Worm (Caenorhabditis elegans) whole organism, L4/young adult: Measurements from ENCODE around the gene Y45F3A.8.

Source experiments
- W03F9.2 ChIP-seq: fragments of 150-350 bp; optimal IDR thresholded peaks from 2 replicates; lab custom pipeline; 2014; ENCODE audit warnings: missing biosample characterization, missing genetic modification characterization
- him-1 ChIP-seq: sonication (generic microtip); optimal IDR thresholded peaks from 2 replicates; lab custom pipeline; 2016; ENCODE audit warnings: missing genotype, missing genetic modification reagents, missing genetic modification characterization, missing compliant biosample characterization

DNA sequence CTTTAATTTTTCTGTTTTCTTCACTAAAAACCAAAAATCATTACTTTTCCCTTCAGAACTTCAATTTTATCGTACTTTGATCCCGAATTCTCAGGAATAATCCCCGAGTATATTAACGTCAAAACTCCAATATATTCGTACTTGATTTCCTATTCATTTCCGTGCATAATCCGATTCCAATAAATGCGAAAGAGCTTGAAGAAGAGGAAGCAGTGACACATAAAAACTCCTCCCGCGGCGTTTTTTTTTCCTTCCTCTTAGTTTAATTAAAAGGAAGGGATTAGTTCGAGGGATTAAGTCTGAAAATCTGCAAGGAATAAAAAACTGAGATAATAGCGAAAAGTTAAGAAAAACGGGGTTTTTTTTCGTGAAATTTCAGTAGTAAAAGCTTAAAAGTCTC is 8.3 kb upstream of the Y45F3A.8 start:
- TF ChIP-seq W03F9.2 (tag; lab: Kevin White, UChicago) (no peak), him-1 (tag; lab: Kevin White, UChicago) (no peak)
